Fruit fly (Drosophila melanogaster) whole organism, embryonic: ENCODE data around the gene MED15.

Experiments
- ATbp ChIP-seq: fragments of 200-800 bp; sonication (Bioruptor generic); optimal IDR thresholded peaks from 2 replicates; lab custom pipeline; 2017; ENCODE audit warnings: missing biosample characterization, mild to moderate bottlenecking, missing genetic modification characterization, missing genetic modification reagents
- Aef1 ChIP-seq: fragments of 200-800 bp; sonication (Bioruptor generic); IDR thresholded peaks from 3 replicates; pipeline ENCODE4 v1.3.6; 2022; ENCODE audit warnings: missing biosample characterization, missing genetic modification characterization
- Blimp-1 ChIP-seq: fragments of 200-800 bp; sonication (Bioruptor generic); optimal IDR thresholded peaks from 3 replicates; lab custom pipeline; 2018; ENCODE audit warnings: missing biosample characterization, missing genetic modification characterization, mild to moderate bottlenecking, moderate library complexity, missing genetic modification reagents
- CG10462 ChIP-seq: fragments of 200-800 bp; sonication (Bioruptor generic); optimal IDR thresholded peaks from 2 replicates; lab custom pipeline; 2016; ENCODE audit warnings: missing biosample characterization, missing genetic modification characterization
- CG12155 ChIP-seq: fragments of 200-800 bp; sonication (Bioruptor generic); optimal IDR thresholded peaks from 3 replicates; lab custom pipeline; 2016; ENCODE audit warnings: missing biosample characterization, missing genetic modification characterization
- CG12236 ChIP-seq: fragments of 200-800 bp; sonication (Bioruptor generic); optimal IDR thresholded peaks from 2 replicates; lab custom pipeline; 2016; ENCODE audit warnings: missing biosample characterization, missing genetic modification characterization
- CG12299 ChIP-seq: fragments of 200-800 bp; sonication (Bioruptor generic); optimal IDR thresholded peaks from 2 replicates; lab custom pipeline; 2018; ENCODE audit warnings: missing biosample characterization, mild to moderate bottlenecking, missing genetic modification characterization
- CG12391 ChIP-seq: fragments of 200-800 bp; sonication (Bioruptor generic); optimal IDR thresholded peaks from 3 replicates; lab custom pipeline; 2018; ENCODE audit warnings: missing biosample characterization, mild to moderate bottlenecking, missing genetic modification characterization, moderate library complexity
- CG12659 ChIP-seq: fragments of 200-800 bp; sonication (Bioruptor generic); optimal IDR thresholded peaks from 3 replicates; lab custom pipeline; 2017; ENCODE audit warnings: mild to moderate bottlenecking, missing biosample characterization, missing genetic modification reagents, missing genetic modification characterization
- CG13424 ChIP-seq: fragments of 200-800 bp; sonication (Bioruptor generic); optimal IDR thresholded peaks from 2 replicates; lab custom pipeline; 2019; ENCODE audit warnings: missing biosample characterization, mild to moderate bottlenecking, missing genetic modification characterization, moderate library complexity
- CG14667 ChIP-seq: fragments of 200-800 bp; sonication (Bioruptor generic); IDR thresholded peaks from 2 replicates; pipeline ENCODE4 v1.3.6; 2022; ENCODE audit warnings: missing biosample characterization, missing genetic modification characterization
- CG15479 ChIP-seq: fragments of 200-800 bp; sonication (Bioruptor generic); optimal IDR thresholded peaks from 3 replicates; lab custom pipeline; 2019; ENCODE audit warnings: missing biosample characterization, mild to moderate bottlenecking, missing genetic modification characterization, moderate library complexity
- CG15696 ChIP-seq: fragments of 200-800 bp; sonication (Bioruptor generic); optimal IDR thresholded peaks from 2 replicates; lab custom pipeline; 2019; ENCODE audit warnings: missing biosample characterization, mild to moderate bottlenecking, missing genetic modification characterization, moderate library complexity
- CG17186 ChIP-seq: fragments of 200-800 bp; sonication (Bioruptor generic); optimal IDR thresholded peaks from 3 replicates; lab custom pipeline; 2017; ENCODE audit warnings: missing biosample characterization, missing genetic modification reagents, missing genetic modification characterization
- CG17328 ChIP-seq: fragments of 200-800 bp; sonication (Bioruptor generic); IDR thresholded peaks from 2 replicates; pipeline ENCODE4 v1.3.6; 2022; ENCODE audit warnings: missing biosample characterization, missing genetic modification characterization
- CG2678 ChIP-seq: fragments of 200-800 bp; sonication (Bioruptor generic); optimal IDR thresholded peaks from 3 replicates; lab custom pipeline; 2019; ENCODE audit warnings: missing biosample characterization, mild to moderate bottlenecking, missing genetic modification characterization, moderate library complexity
- CG3995 ChIP-seq: fragments of 200-800 bp; sonication (Bioruptor generic); optimal IDR thresholded peaks from 3 replicates; lab custom pipeline; 2016; ENCODE audit warnings: missing biosample characterization, missing genetic modification characterization
- CG6689 ChIP-seq: fragments of 200-800 bp; sonication (Bioruptor generic); IDR thresholded peaks from 2 replicates; pipeline ENCODE4 v1.3.6; 2022; ENCODE audit warnings: missing biosample characterization, missing genetic modification characterization
- CG8388 ChIP-seq: fragments of 200-800 bp; sonication (Bioruptor generic); optimal IDR thresholded peaks from 2 replicates; lab custom pipeline; 2019; ENCODE audit warnings: missing biosample characterization, mild to moderate bottlenecking, missing genetic modification characterization, moderate library complexity
- CG8765 ChIP-seq: fragments of 200-800 bp; sonication (Bioruptor generic); IDR thresholded peaks from 2 replicates; pipeline ENCODE4 v1.3.6; 2022; ENCODE audit warnings: missing biosample characterization, missing genetic modification characterization
- CG8944 ChIP-seq: fragments of 200-800 bp; sonication (Bioruptor generic); optimal IDR thresholded peaks from 3 replicates; lab custom pipeline; 2016; ENCODE audit warnings: missing biosample characterization, missing genetic modification characterization
- CG9876 ChIP-seq: fragments of 200-800 bp; sonication (Bioruptor generic); optimal IDR thresholded peaks from 2 replicates; lab custom pipeline; 2016; ENCODE audit warnings: missing biosample characterization, missing genetic modification characterization
- D19B ChIP-seq: fragments of 200-800 bp; sonication (Bioruptor generic); optimal IDR thresholded peaks from 2 replicates; lab custom pipeline; 2017; ENCODE audit warnings: missing biosample characterization, mild to moderate bottlenecking, missing genetic modification characterization
- Dad ChIP-seq: fragments of 200-800 bp; sonication (Bioruptor generic); optimal IDR thresholded peaks from 3 replicates; lab custom pipeline; 2016; ENCODE audit warnings: missing biosample characterization, missing genetic modification characterization
- Doc3 ChIP-seq: fragments of 200-800 bp; sonication (Bioruptor generic); IDR thresholded peaks from 3 replicates; pipeline ENCODE4 v1.3.6; 2022; ENCODE audit warnings: missing biosample characterization, missing genetic modification characterization; ENCODE audit not compliant: partially characterized antibody
- H15 ChIP-seq: fragments of 200-800 bp; sonication (Bioruptor generic); IDR thresholded peaks from 3 replicates; pipeline ENCODE4 v1.3.6; 2022; ENCODE audit warnings: missing biosample characterization, missing genetic modification characterization
- HLH3B ChIP-seq: fragments of 200-800 bp; sonication (Bioruptor generic); IDR thresholded peaks from 2 replicates; pipeline ENCODE4 v1.3.6; 2022; ENCODE audit warnings: missing biosample characterization, missing genetic modification characterization
- Mad ChIP-seq: fragments of 200-800 bp; sonication (Bioruptor generic); optimal IDR thresholded peaks from 2 replicates; lab custom pipeline; 2016; ENCODE audit warnings: missing biosample characterization, missing genetic modification characterization
- Mrtf ChIP-seq: fragments of 200-800 bp; sonication (Bioruptor generic); IDR thresholded peaks from 3 replicates; pipeline ENCODE4 v1.3.6; 2022; ENCODE audit warnings: missing biosample characterization, missing genetic modification characterization
- Nf-YB ChIP-seq: fragments of 200-800 bp; sonication (Bioruptor generic); optimal IDR thresholded peaks from 3 replicates; lab custom pipeline; 2019; ENCODE audit warnings: missing biosample characterization, mild to moderate bottlenecking, missing genetic modification characterization, moderate library complexity
- Rfx ChIP-seq: fragments of 200-800 bp; sonication (Bioruptor generic); IDR thresholded peaks from 2 replicates; pipeline ENCODE4 v1.3.6; 2022; ENCODE audit warnings: missing biosample characterization, missing genetic modification characterization
- Side ChIP-seq: fragments of 200-800 bp; sonication (Bioruptor generic); optimal IDR thresholded peaks from 2 replicates; lab custom pipeline; 2016; ENCODE audit warnings: missing biosample characterization, missing genetic modification characterization
- Usf ChIP-seq: fragments of 200-800 bp; sonication (Bioruptor generic); optimal IDR thresholded peaks from 2 replicates; lab custom pipeline; 2017; ENCODE audit warnings: missing genotype, missing biosample characterization, missing genetic modification characterization
- YL-1 ChIP-seq: fragments of 200-800 bp; sonication (Bioruptor generic); optimal IDR thresholded peaks from 3 replicates; lab custom pipeline; 2017; ENCODE audit warnings: missing biosample characterization, mild to moderate bottlenecking, missing genetic modification characterization
- bbx ChIP-seq: fragments of 200-800 bp; sonication (Bioruptor generic); IDR thresholded peaks from 2 replicates; pipeline ENCODE4 v1.3.6; 2022; ENCODE audit warnings: missing biosample characterization, missing genetic modification characterization; ENCODE audit not compliant: partially characterized antibody
- bcd ChIP-seq: fragments of 200-800 bp; sonication (Bioruptor generic); optimal IDR thresholded peaks from 2 replicates; lab custom pipeline; 2017; ENCODE audit warnings: missing biosample characterization, mild to moderate bottlenecking, missing genetic modification characterization
- bsh ChIP-seq, 2 experiments: fragments of 200-800 bp; sonication (Bioruptor generic); optimal IDR thresholded peaks; 2 replicates each; lab custom pipeline; 2017 to 2018; ENCODE audit warnings: mild to moderate bottlenecking in 2 of 2, missing biosample characterization in 2 of 2, missing genetic modification characterization in 2 of 2, moderate library complexity in 1 of 2
- chm ChIP-seq: fragments of 200-800 bp; sonication (Bioruptor generic); IDR thresholded peaks from 2 replicates; pipeline ENCODE4 v1.3.6; 2022; ENCODE audit warnings: missing biosample characterization, missing genetic modification characterization
- ci ChIP-seq: fragments of 200-800 bp; sonication (Bioruptor generic); IDR thresholded peaks from 3 replicates; pipeline ENCODE4 v1.3.6; 2022; ENCODE audit warnings: missing biosample characterization, missing genetic modification characterization
- dmrt99B ChIP-seq: fragments of 200-800 bp; sonication (Bioruptor generic); optimal IDR thresholded peaks from 2 replicates; lab custom pipeline; 2018; ENCODE audit warnings: missing biosample characterization, mild to moderate bottlenecking, missing genetic modification characterization, moderate library complexity
- ems ChIP-seq: fragments of 200-800 bp; sonication (Bioruptor generic); optimal IDR thresholded peaks from 3 replicates; lab custom pipeline; 2016; ENCODE audit warnings: missing biosample characterization, missing genetic modification characterization
- hth ChIP-seq: fragments of >200 bp; optimal IDR thresholded peaks from 2 replicates; lab custom pipeline; 2017; ENCODE audit warnings: inconsistent platforms
- jigr1 ChIP-seq: fragments of 200-800 bp; sonication (Bioruptor generic); IDR thresholded peaks from 3 replicates; pipeline ENCODE4 v1.3.6; 2022; ENCODE audit warnings: missing biosample characterization, missing genetic modification characterization
- jumu ChIP-seq: fragments of 200-800 bp; sonication (Bioruptor generic); optimal IDR thresholded peaks from 3 replicates; lab custom pipeline; 2016; ENCODE audit warnings: missing biosample characterization, missing genetic modification characterization
- nau ChIP-seq: fragments of 200-800 bp; sonication (Bioruptor generic); optimal IDR thresholded peaks from 3 replicates; lab custom pipeline; 2017; ENCODE audit warnings: missing biosample characterization, mild to moderate bottlenecking, missing genetic modification characterization, missing genetic modification reagents
- sqz ChIP-seq: fragments of 200-800 bp; sonication (Bioruptor generic); optimal IDR thresholded peaks from 3 replicates; lab custom pipeline; 2018; ENCODE audit warnings: missing biosample characterization, mild to moderate bottlenecking, missing genetic modification characterization
- tll ChIP-seq, 2 experiments: fragments of 200-800 bp in 1 of 2; fragments of >200 bp in 1 of 2; sonication (Bioruptor generic) in 1 of 2; optimal IDR thresholded peaks; 2 replicates each; lab custom pipeline; 2017 to 2019; ENCODE audit warnings: missing biosample characterization in 2 of 2, missing genetic modification characterization in 2 of 2, mild to moderate bottlenecking in 1 of 2, moderate library complexity in 1 of 2
- trem ChIP-seq: fragments of 200-800 bp; optimal IDR thresholded peaks from 3 replicates; lab custom pipeline; 2019; ENCODE audit warnings: missing biosample characterization, mild to moderate bottlenecking, missing genetic modification characterization, moderate library complexity

MED15 gene

dm6 chr2L:429680-430484 lies 42.9 kb upstream of the MED15 start (continued):
- TF ChIP-seq jigr1 (no peak), CG2678 (tag; lab: Kevin White, UChicago) (peak; percentile 66), Aef1 (GFP tag; lab: Robert Waterston, UW) (peak; percentile 42; the same call in 2 of the 3 replicates), Rfx (GFP tag; lab: Robert Waterston, UW) (peak; percentile 64; the same call in 1 of the 2 replicates), Mad (GFP tag; lab: Kevin White, UChicago) (no peak), CG12659 (GFP tag; lab: Kevin White, UChicago) (no peak), CG8765 (GFP tag; lab: Robert Waterston, UW) (peak; percentile 56; the same call in 1 of the 2 replicates), CG15479 (GFP tag; lab: Kevin White, UChicago) (no peak), CG12155 (GFP tag; lab: Kevin White, UChicago) (peak; percentile 44), CG6689 (GFP tag; lab: Robert Waterston, UW) (peak; percentile 57), chm (GFP tag; lab: Robert Waterston, UW) (peak; percentile 58; the same call in 1 of the 2 replicates), trem (tag; lab: Kevin White, UChicago) (peak; percentile 9), H15 (GFP tag; lab: Robert Waterston, UW) (0 out of 3 replicates have a peak, but pooled peaks have one; percentile 31), CG13424 (tag; lab: Kevin White, UChicago) (peak; percentile 17), hth (no peak), Dad (GFP tag; lab: Kevin White, UChicago) (peak; percentile 56), bbx (GFP tag; lab: Robert Waterston, UW) (no peak; the same call in 1 of the 2 replicates), HLH3B (peak; percentile 37; the same call in 1 of the 2 replicates), CG12391 (peak; percentile 62), sqz (peak; percentile 50), CG3995 (GFP tag; lab: Kevin White, UChicago) (no peak), CG9876 (GFP tag; lab: Kevin White, UChicago) (peak; percentile 26), Nf-YB (no peak), Side (GFP tag; lab: Kevin White, UChicago) (peak; percentile 65), ems (peak; percentile 38), ci (GFP tag; lab: Robert Waterston, UW) (peak; percentile 49; the same call in 1 of the 3 replicates), Usf (peak; percentile 39), Blimp-1 (GFP tag; lab: Kevin White, UChicago) (peak; percentile 59), CG8388 (GFP tag; lab: Kevin White, UChicago) (peak; percentile 48), tll (GFP tag; optimal IDR thresholded peaks at IDR 0.05; lab: Kevin White, UChicago) (no peak), CG14667 (no peak), CG12299 (peak; percentile 5), bcd (peak; percentile 51), D19B (GFP tag; lab: Kevin White, UChicago) (peak; percentile 51), CG17186 (GFP tag; lab: Kevin White, UChicago) (no peak), CG10462 (no peak), CG8944 (GFP tag; lab: Kevin White, UChicago) (peak; percentile 60), CG12236 (no peak), dmrt99B (tag; lab: Kevin White, UChicago) (peak; percentile 25), Mrtf (GFP tag; lab: Robert Waterston, UW) (peak; percentile 35; the same call in 1 of the 3 replicates), CG17328 (GFP tag; lab: Robert Waterston, UW) (peak; percentile 55), CG15696 (tag; lab: Kevin White, UChicago) (peak; percentile 27), nau (GFP tag; lab: Kevin White, UChicago) (no peak), YL-1 (GFP tag; lab: Kevin White, UChicago) (no peak), jumu (GFP tag; lab: Kevin White, UChicago) (peak; percentile 72), Doc3 (GFP tag; lab: Robert Waterston, UW) (no peak), ATbp (GFP tag; lab: Kevin White, UChicago) (peak; percentile 13), bsh (GFP tag; optimal IDR thresholded peaks at IDR 0.05; lab: Kevin White, UChicago) (peak; percentile 71 to 73)
